Fruit fly (Drosophila melanogaster): ENCODE data around the gene CG13875.
A peak's percentile ranks its signal among the peaks of the same experiment; 100 is the strongest.

Gene CG13875

DNA sequence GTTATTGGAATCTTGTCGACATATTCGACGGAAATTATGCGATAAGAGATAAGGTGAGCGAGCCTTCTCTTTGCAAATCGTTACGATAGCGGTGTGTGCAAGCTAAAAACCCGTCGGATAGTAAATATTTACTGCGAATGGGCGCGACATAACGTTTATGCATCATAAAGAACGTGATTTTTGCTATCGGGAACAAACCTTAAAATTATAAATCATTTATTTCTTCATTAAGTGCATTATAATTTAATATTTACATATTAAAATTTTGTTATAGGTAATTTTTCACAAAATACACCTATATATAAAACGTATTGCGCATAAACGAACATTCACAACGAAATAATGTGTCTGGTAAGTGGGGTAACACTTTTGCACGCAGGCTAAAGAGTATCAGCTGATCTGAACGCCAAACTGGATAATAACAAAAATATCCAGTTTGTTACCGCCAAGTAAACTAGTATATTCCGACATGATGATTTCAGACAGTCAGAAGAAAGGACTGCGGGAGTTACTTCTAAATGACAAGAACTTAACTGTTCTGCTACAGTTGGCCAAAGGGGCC is 26.1 kb downstream of the CG13875 start, which contains the start of the genes Gk1 and CG13876 (continued):
- TF ChIP-seq ssp (GFP tag; IDR thresholded peaks at IDR 0.05) (peak; percentile 78), CG11696 (GFP tag; IDR thresholded peaks at IDR 0.05) (peak; percentile 88), CG12391 (tag; optimal IDR thresholded peaks at IDR 0.05) (peak; percentile 98), pros (GFP tag; optimal IDR thresholded peaks at IDR 0.05) (peak; percentile 67), Hr78 (GFP tag; optimal IDR thresholded peaks at IDR 0.05) (no peak), Dfd (GFP tag; optimal IDR thresholded peaks at IDR 0.05) (no peak), Hr3 (GFP tag; optimal IDR thresholded peaks at IDR 0.05) (peak; percentile 85), CG1792 (GFP tag; optimal IDR thresholded peaks at IDR 0.05) (no peak), CG17359 (tag; optimal IDR thresholded peaks at IDR 0.05) (peak; percentile 96), peb (GFP tag; IDR thresholded peaks at IDR 0.05) (peak; percentile 78), Sin3A (optimal IDR thresholded peaks at IDR 0.05) (no peak), az2 (GFP tag; optimal IDR thresholded peaks at IDR 0.05) (peak; percentile 87), Gug (GFP tag; IDR thresholded peaks at IDR 0.05) (peak; percentile 57; the same call in 2 of the 4 replicates), ken (GFP tag; IDR thresholded peaks at IDR 0.05) (peak; percentile 91), MBD-R2 (GFP tag; IDR thresholded peaks at IDR 0.05) (peak; percentile 94), danr (GFP tag; IDR thresholded peaks at IDR 0.05) (peak; percentile 60; the same call in 1 of the 2 replicates), chinmo (GFP tag; IDR thresholded peaks at IDR 0.05; ENCODE audit: partially characterized antibody) (no peak), CG2712 (tag; optimal IDR thresholded peaks at IDR 0.05) (peak; percentile 98), CG12299 (tag; optimal IDR thresholded peaks at IDR 0.05) (peak; percentile 98), sqz (GFP tag; optimal IDR thresholded peaks at IDR 0.05) (peak; percentile 94), Blimp-1 (GFP tag; optimal IDR thresholded peaks at IDR 0.05) (peak; percentile 93), Atf3 (GFP tag; optimal IDR thresholded peaks at IDR 0.05) (no peak), CG30403 (GFP tag; optimal IDR thresholded peaks at IDR 0.05) (peak; percentile 94), CG14860 (GFP tag; IDR thresholded peaks at IDR 0.05; ENCODE audit: partially characterized antibody) (no peak), Xbp1 (GFP tag; optimal IDR thresholded peaks at IDR 0.05) (peak; percentile 93), CG4820 (GFP tag; optimal IDR thresholded peaks at IDR 0.05) (peak; percentile 100), Side (GFP tag; optimal IDR thresholded peaks at IDR 0.05) (peak; percentile 45), CG8388 (GFP tag; optimal IDR thresholded peaks at IDR 0.05) (peak; percentile 94), CG9797 (GFP tag; optimal IDR thresholded peaks at IDR 0.05) (peak; percentile 24), row (GFP tag; IDR thresholded peaks at IDR 0.05) (peak; percentile 96), Taf1 (GFP tag; IDR thresholded peaks at IDR 0.05) (peak; percentile 86), CG6765 (GFP tag; optimal IDR thresholded peaks at IDR 0.05) (peak; percentile 94), eve (GFP tag; optimal IDR thresholded peaks at IDR 0.05) (no peak), CG4854 (GFP tag; optimal IDR thresholded peaks at IDR 0.05) (peak; percentile 69), Chrac-16 (GFP tag; optimal IDR thresholded peaks at IDR 0.05) (peak; percentile 90), Gsc (GFP tag; IDR thresholded peaks at IDR 0.05) (no peak), wek (GFP tag; optimal IDR thresholded peaks at IDR 0.05) (peak; percentile 51), CG11504 (tag; optimal IDR thresholded peaks at IDR 0.05) (peak; percentile 95), repo (GFP tag; optimal IDR thresholded peaks at IDR 0.05) (no peak), CG3847 (GFP tag; IDR thresholded peaks at IDR 0.05) (peak; percentile 94), CG11085 (GFP tag; IDR thresholded peaks at IDR 0.05) (peak; percentile 84), CG1647 (GFP tag; optimal IDR thresholded peaks at IDR 0.05) (peak; percentile 22), sc (optimal IDR thresholded peaks at IDR 0.05) (no peak), sc (GFP tag; optimal IDR thresholded peaks at IDR 0.05) (peak; percentile 82), Adf1 (GFP tag; IDR thresholded peaks at IDR 0.05) (peak; percentile 83), sr (GFP tag; IDR thresholded peaks at IDR 0.05) (no peak), Ptx1 (GFP tag; IDR thresholded peaks at IDR 0.05) (peak; percentile 93), tgo (GFP tag; IDR thresholded peaks at IDR 0.05) (peak; percentile 94), Deaf1 (tag; optimal IDR thresholded peaks at IDR 0.05) (peak; percentile 85), otp (GFP tag; IDR thresholded peaks at IDR 0.05) (peak; percentile 87), fd96Cb (tag; optimal IDR thresholded peaks at IDR 0.05) (peak; percentile 92), sens-2 (GFP tag; IDR thresholded peaks at IDR 0.05) (peak; percentile 84)

All from whole organism, embryonic.